Fruit fly (Drosophila melanogaster): ENCODE results near the gene CG43169.

Gene CG43169

dm6 chr3L:8841757-8842156 is 46.7 kb downstream of the CG43169 start (continued):
- TF ChIP-seq CG6808 (GFP tag; optimal IDR thresholded peaks at IDR 0.05) = peak; percentile 35
- peak; percentile 68 for TF ChIP-seq esn (GFP tag; optimal IDR thresholded peaks at IDR 0.05)
- peak; percentile 78 for TF ChIP-seq svp (GFP tag)
- TF ChIP-seq fd59A (GFP tag; optimal IDR thresholded peaks at IDR 0.05) = peak; percentile 36
- no peak for TF ChIP-seq CG6854 (GFP tag; optimal IDR thresholded peaks at IDR 0.05)
- peak; percentile 22 for TF ChIP-seq CG11762 (GFP tag; optimal IDR thresholded peaks at IDR 0.05; ENCODE audit: insufficient read depth)
- TF ChIP-seq Ets21C (GFP tag; optimal IDR thresholded peaks at IDR 0.05) = peak; percentile 58
- TF ChIP-seq Eip75B (GFP tag; optimal IDR thresholded peaks at IDR 0.05) = peak; percentile 59
- no peak for TF ChIP-seq CG16779 (tag; optimal IDR thresholded peaks at IDR 0.05)
- TF ChIP-seq Met (GFP tag; optimal IDR thresholded peaks at IDR 0.05) = peak; percentile 66
- peak; percentile 45 for TF ChIP-seq CG32006 (GFP tag; optimal IDR thresholded peaks at IDR 0.05)
- TF ChIP-seq CG9139 (GFP tag; optimal IDR thresholded peaks at IDR 0.05) = no peak

DNA sequence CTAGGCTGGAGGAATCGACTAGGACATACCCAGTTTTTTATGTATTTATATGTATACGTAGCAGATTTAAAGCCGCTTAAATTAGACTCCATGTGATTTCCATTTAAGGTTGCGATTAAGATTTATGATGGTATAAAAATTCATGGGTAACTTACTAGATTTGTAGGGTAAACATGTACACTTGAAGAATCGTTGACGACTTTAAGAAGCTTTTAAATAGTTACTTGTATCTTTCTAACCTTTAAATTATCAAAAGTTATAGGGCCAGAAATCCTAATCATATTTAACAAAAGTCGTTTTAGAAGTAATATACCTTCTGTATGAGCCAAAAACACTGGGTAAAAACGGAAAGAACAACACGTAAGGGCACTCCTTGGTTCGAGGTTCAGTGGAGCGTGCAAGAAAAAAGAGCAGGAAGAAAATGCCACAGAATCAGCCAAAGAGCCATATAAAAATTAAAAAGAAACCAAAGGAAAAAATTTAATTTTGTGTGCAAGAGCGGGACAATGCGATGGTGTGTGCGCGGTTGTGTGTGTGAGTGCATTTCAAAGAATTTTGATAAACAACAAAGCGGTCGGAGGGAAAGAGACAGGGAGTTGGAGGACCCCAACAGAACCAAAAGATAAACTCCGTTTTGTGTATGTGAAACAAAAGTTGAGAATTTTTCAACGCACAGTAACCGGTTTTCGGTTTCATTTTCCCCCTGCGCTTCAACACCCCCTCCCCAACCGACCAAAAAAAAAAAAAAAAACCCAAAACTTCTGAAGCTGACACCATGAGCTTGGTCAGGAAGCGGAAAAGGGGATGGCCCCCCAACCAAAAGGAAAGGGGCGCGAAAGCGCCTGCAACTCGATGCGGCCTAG is 48.6 kb downstream of the CG43169 start:
- peak; percentile 61 for TF ChIP-seq dsx (GFP tag; optimal IDR thresholded peaks at IDR 0.05; ENCODE audit: poor library complexity, severe bottlenecking)
- peak; percentile 56 for TF ChIP-seq CG16779 (tag; optimal IDR thresholded peaks at IDR 0.05)
- TF ChIP-seq CG11294 (GFP tag; IDR thresholded peaks at IDR 0.05) = no peak
- peak; percentile 71 for TF ChIP-seq Sox102F (GFP tag; optimal IDR thresholded peaks at IDR 0.05)
- TF ChIP-seq lz (GFP tag; optimal IDR thresholded peaks at IDR 0.05) = peak; percentile 71
- peak; percentile 79 for TF ChIP-seq spab (GFP tag; optimal IDR thresholded peaks at IDR 0.05)
- peak; percentile 72 for TF ChIP-seq Ets96B (tag; optimal IDR thresholded peaks at IDR 0.05)
- TF ChIP-seq CG11902 (GFP tag; optimal IDR thresholded peaks at IDR 0.05) = peak; percentile 33
- peak; percentile 36; the same call in 1 of the 2 replicates for TF ChIP-seq CG15336 (GFP tag; IDR thresholded peaks at IDR 0.05)
- TF ChIP-seq CG9139 (GFP tag; optimal IDR thresholded peaks at IDR 0.05) = peak; percentile 12
- peak; percentile 84 for TF ChIP-seq esn (GFP tag; optimal IDR thresholded peaks at IDR 0.05)
- TF ChIP-seq pdm3 (GFP tag; optimal IDR thresholded peaks at IDR 0.05) = peak; percentile 61
- peak; percentile 51 for TF ChIP-seq Hr4 (GFP tag; optimal IDR thresholded peaks at IDR 0.05)
- peak; percentile 69 for TF ChIP-seq Sox14 (GFP tag; optimal IDR thresholded peaks at IDR 0.05)
- TF ChIP-seq CG3919 (GFP tag; optimal IDR thresholded peaks at IDR 0.05) = peak; percentile 64
- TF ChIP-seq fd59A (GFP tag; optimal IDR thresholded peaks at IDR 0.05) = peak; percentile 54
- peak; percentile 51 for TF ChIP-seq CG11762 (GFP tag; optimal IDR thresholded peaks at IDR 0.05; ENCODE audit: insufficient read depth)
- no peak for TF ChIP-seq CG6163 (GFP tag; IDR thresholded peaks at IDR 0.05)
- peak; percentile 68 to 72 for TF ChIP-seq ss (GFP tag; optimal IDR thresholded peaks at IDR 0.05)
- peak; percentile 50 for TF ChIP-seq CG34406 (GFP tag; optimal IDR thresholded peaks at IDR 0.05)
- TF ChIP-seq Eip93F (GFP tag; optimal IDR thresholded peaks at IDR 0.05) = no peak
- TF ChIP-seq Eip78C (GFP tag) = peak; percentile 95
- peak; percentile 67 for TF ChIP-seq CG31627 (GFP tag; optimal IDR thresholded peaks at IDR 0.05)
- TF ChIP-seq achi (GFP tag; optimal IDR thresholded peaks at IDR 0.05) = peak; percentile 58
- peak; percentile 66 for TF ChIP-seq OdsH (GFP tag; optimal IDR thresholded peaks at IDR 0.05)
- peak; percentile 53 for TF ChIP-seq CG4318 (GFP tag; optimal IDR thresholded peaks at IDR 0.05)
- peak; percentile 72 for TF ChIP-seq Hr39 (GFP tag; optimal IDR thresholded peaks at IDR 0.05)
- TF ChIP-seq Sox15 (GFP tag; optimal IDR thresholded peaks at IDR 0.05) = peak; percentile 45
- no peak for TF ChIP-seq Gug (GFP tag; IDR thresholded peaks at IDR 0.05)
- TF ChIP-seq CG10669 (GFP tag; optimal IDR thresholded peaks at IDR 0.05) = peak; percentile 74
- no peak for TF ChIP-seq fd85E (GFP tag; optimal IDR thresholded peaks at IDR 0.05)
- peak; percentile 58 for TF ChIP-seq CG6792 (GFP tag; optimal IDR thresholded peaks at IDR 0.05)
- no peak for TF ChIP-seq fkh (GFP tag; optimal IDR thresholded peaks at IDR 0.05)
- TF ChIP-seq topi (GFP tag; optimal IDR thresholded peaks at IDR 0.05) = peak; percentile 86
- peak; percentile 3 to 61 for TF ChIP-seq salr (GFP tag; optimal IDR thresholded peaks at IDR 0.05)
- TF ChIP-seq CG1621 (tag; optimal IDR thresholded peaks at IDR 0.05) = peak; percentile 15
- peak; percentile 4 for TF ChIP-seq CG6276 (GFP tag; optimal IDR thresholded peaks at IDR 0.05)
- peak; percentile 25 for TF ChIP-seq Blimp-1 (GFP tag; optimal IDR thresholded peaks at IDR 0.05)
- 0 out of 3 replicates have a peak, but pooled peaks have one; percentile 23 for TF ChIP-seq CG8119 (GFP tag; IDR thresholded peaks at IDR 0.05)
- peak; percentile 36 for TF ChIP-seq CG8319 (GFP tag; optimal IDR thresholded peaks at IDR 0.05)
